Fruit fly (Drosophila melanogaster) whole organism, embryonic: ENCODE data around the gene Agpat2.

Experiments
- Asciz ChIP-seq: fragments of 200-800 bp; sonication (Bioruptor generic); optimal IDR thresholded peaks from 2 replicates; lab custom pipeline; 2017; ENCODE audit warnings: missing biosample characterization, mild to moderate bottlenecking, missing genetic modification characterization, missing genetic modification reagents
- Atf-2 ChIP-seq: fragments of 200-800 bp; sonication (Bioruptor generic); optimal IDR thresholded peaks from 2 replicates; lab custom pipeline; 2016; ENCODE audit warnings: missing biosample characterization, missing genetic modification characterization
- Blimp-1 ChIP-seq: fragments of 200-800 bp; sonication (Bioruptor generic); optimal IDR thresholded peaks from 3 replicates; lab custom pipeline; 2018; ENCODE audit warnings: missing biosample characterization, missing genetic modification characterization, mild to moderate bottlenecking, moderate library complexity, missing genetic modification reagents
- Bteb2 ChIP-seq: fragments of 200-800 bp; sonication (Bioruptor generic); optimal IDR thresholded peaks from 2 replicates; lab custom pipeline; 2016; ENCODE audit warnings: missing biosample characterization, missing genetic modification characterization
- CG13624 ChIP-seq: fragments of 200-800 bp; sonication (Bioruptor generic); optimal IDR thresholded peaks from 2 replicates; lab custom pipeline; 2016; ENCODE audit warnings: missing biosample characterization, missing genetic modification characterization
- CG13894 ChIP-seq: fragments of 200-800 bp; sonication (Bioruptor generic); optimal IDR thresholded peaks from 3 replicates; lab custom pipeline; 2018; ENCODE audit warnings: missing biosample characterization, mild to moderate bottlenecking, missing genetic modification characterization, moderate library complexity
- CG14441 ChIP-seq: fragments of 200-800 bp; sonication (Bioruptor generic); IDR thresholded peaks from 2 replicates; pipeline ENCODE4 v1.3.6; 2022; ENCODE audit warnings: missing biosample characterization, missing genetic modification characterization
- CG1529 ChIP-seq: fragments of 200-800 bp; sonication (Bioruptor generic); optimal IDR thresholded peaks from 3 replicates; lab custom pipeline; 2018; ENCODE audit warnings: missing biosample characterization, missing genetic modification characterization
- CG15514 ChIP-seq: fragments of 200-800 bp; sonication (Bioruptor generic); optimal IDR thresholded peaks from 3 replicates; lab custom pipeline; 2017; ENCODE audit warnings: missing biosample characterization, missing genetic modification characterization, mild to moderate bottlenecking, moderate library complexity, missing genetic modification reagents
- CG1602 ChIP-seq: fragments of 200-800 bp; sonication (Bioruptor generic); optimal IDR thresholded peaks from 3 replicates; lab custom pipeline; 2016; ENCODE audit warnings: missing biosample characterization, missing genetic modification characterization
- CG17186 ChIP-seq: fragments of 200-800 bp; sonication (Bioruptor generic); optimal IDR thresholded peaks from 3 replicates; lab custom pipeline; 2017; ENCODE audit warnings: missing biosample characterization, missing genetic modification reagents, missing genetic modification characterization
- CG1832 ChIP-seq: fragments of 200-800 bp; sonication (Bioruptor generic); optimal IDR thresholded peaks from 2 replicates; lab custom pipeline; 2017; ENCODE audit warnings: missing biosample characterization, mild to moderate bottlenecking, missing genetic modification characterization, inconsistent platforms
- CG2712 ChIP-seq: fragments of 200-800 bp; optimal IDR thresholded peaks from 3 replicates; lab custom pipeline; 2019; ENCODE audit warnings: missing biosample characterization, mild to moderate bottlenecking, missing genetic modification characterization, moderate library complexity
- CG42726 ChIP-seq: fragments of 200-800 bp; sonication (Bioruptor generic); IDR thresholded peaks from 2 replicates; pipeline ENCODE4 v1.3.6; 2022; ENCODE audit warnings: missing biosample characterization, missing genetic modification characterization; ENCODE audit not compliant: partially characterized antibody
- CG4424 ChIP-seq: fragments of 200-800 bp; sonication (Bioruptor generic); optimal IDR thresholded peaks from 3 replicates; lab custom pipeline; 2016; ENCODE audit warnings: missing biosample characterization, missing genetic modification characterization
- CG7271 ChIP-seq: fragments of 200-800 bp; sonication (Bioruptor generic); optimal IDR thresholded peaks from 2 replicates; lab custom pipeline; 2018; ENCODE audit warnings: missing biosample characterization, mild to moderate bottlenecking, missing genetic modification characterization, moderate library complexity
- CG7786 ChIP-seq: fragments of 200-800 bp; sonication (Bioruptor generic); optimal IDR thresholded peaks from 2 replicates; lab custom pipeline; 2016; ENCODE audit warnings: missing biosample characterization, missing genetic modification characterization
- CG8924 ChIP-seq: fragments of 200-800 bp; optimal IDR thresholded peaks from 3 replicates; lab custom pipeline; 2019; ENCODE audit warnings: missing biosample characterization, mild to moderate bottlenecking, missing genetic modification characterization, moderate library complexity
- CG9727 ChIP-seq: fragments of 200-800 bp; sonication (Bioruptor generic); optimal IDR thresholded peaks from 3 replicates; lab custom pipeline; 2017; ENCODE audit warnings: missing biosample characterization, mild to moderate bottlenecking, missing genetic modification characterization
- CTCF ChIP-seq: fragments of 200-800 bp; sonication (Bioruptor generic); optimal IDR thresholded peaks from 2 replicates; lab custom pipeline; 2017; ENCODE audit warnings: missing biosample characterization, mild to moderate bottlenecking, missing genetic modification characterization, moderate library complexity
- D19B ChIP-seq: fragments of 200-800 bp; sonication (Bioruptor generic); optimal IDR thresholded peaks from 2 replicates; lab custom pipeline; 2017; ENCODE audit warnings: missing biosample characterization, mild to moderate bottlenecking, missing genetic modification characterization
- Deaf1 ChIP-seq: fragments of 200-800 bp; optimal IDR thresholded peaks from 3 replicates; lab custom pipeline; 2019; ENCODE audit warnings: missing biosample characterization, mild to moderate bottlenecking, missing genetic modification characterization, moderate library complexity
- Dll ChIP-seq: fragments of 200-800 bp; sonication (Bioruptor generic); IDR thresholded peaks from 4 replicates; pipeline ENCODE4 v1.3.6; 2022; ENCODE audit warnings: missing biosample characterization, missing genetic modification characterization; ENCODE audit not compliant: partially characterized antibody
- Drgx ChIP-seq: fragments of 200-800 bp; sonication (Bioruptor generic); IDR thresholded peaks from 2 replicates; pipeline ENCODE4 v1.3.6; 2022; ENCODE audit warnings: missing biosample characterization, missing genetic modification characterization
- E2f2 ChIP-seq: fragments of 200-800 bp; sonication (Bioruptor generic); IDR thresholded peaks from 2 replicates; pipeline ENCODE4 v1.3.6; 2022; ENCODE audit warnings: missing biosample characterization, missing genetic modification characterization
- Elba2 ChIP-seq: fragments of 200-800 bp; sonication (Bioruptor generic); optimal IDR thresholded peaks from 3 replicates; lab custom pipeline; 2016; ENCODE audit warnings: missing biosample characterization, missing genetic modification characterization
- Ets65A ChIP-seq: fragments of 200-800 bp; sonication (Bioruptor generic); peaks from one replicate; lab custom pipeline; 2016; ENCODE audit warnings: missing biosample characterization, missing genetic modification characterization
- Max ChIP-seq: fragments of 200-800 bp; sonication (Bioruptor generic); optimal IDR thresholded peaks from 2 replicates; lab custom pipeline; 2016; ENCODE audit warnings: missing biosample characterization, mild to moderate bottlenecking, missing genetic modification characterization
- NC2β ChIP-seq: fragments of 200-800 bp; sonication (Bioruptor generic); optimal IDR thresholded peaks from 2 replicates; lab custom pipeline; 2016; ENCODE audit warnings: missing biosample characterization, missing genetic modification characterization
- Rx ChIP-seq: fragments of 200-800 bp; sonication (Bioruptor generic); IDR thresholded peaks from 2 replicates; pipeline ENCODE4 v1.3.6; 2022; ENCODE audit warnings: missing biosample characterization, missing genetic modification characterization
- Sox100B ChIP-seq: fragments of 200-800 bp; sonication (Bioruptor generic); optimal IDR thresholded peaks from 3 replicates; lab custom pipeline; 2018; ENCODE audit warnings: missing biosample characterization, mild to moderate bottlenecking, missing genetic modification characterization
- TFAM ChIP-seq: fragments of 200-800 bp; sonication (Bioruptor generic); optimal IDR thresholded peaks from 2 replicates; lab custom pipeline; 2017; ENCODE audit warnings: missing biosample characterization, missing genetic modification characterization, inconsistent platforms
- Trl ChIP-seq, 3 experiments: fragments of >200 bp in 2 of 3; fragments of 200-800 bp in 1 of 3; sonication (Bioruptor generic) in 1 of 3; optimal IDR thresholded peaks; 2 replicates in 1 of 3; 3 replicates in 2 of 3; lab custom pipeline; 2016 to 2017; ENCODE audit warnings: missing biosample characterization in 1 of 3, missing genetic modification characterization in 1 of 3
- Xbp1 ChIP-seq: fragments of 200-800 bp; sonication (Bioruptor generic); optimal IDR thresholded peaks from 3 replicates; lab custom pipeline; 2016; ENCODE audit warnings: missing biosample characterization, mild to moderate bottlenecking, missing genetic modification characterization
- dmrt11E ChIP-seq: fragments of 200-800 bp; sonication (Bioruptor generic); optimal IDR thresholded peaks from 3 replicates; lab custom pipeline; 2018; ENCODE audit warnings: missing biosample characterization, mild to moderate bottlenecking, missing genetic modification characterization, moderate library complexity
- ems ChIP-seq: fragments of 200-800 bp; sonication (Bioruptor generic); optimal IDR thresholded peaks from 3 replicates; lab custom pipeline; 2016; ENCODE audit warnings: missing biosample characterization, missing genetic modification characterization
- fd96Cb ChIP-seq: fragments of 200-800 bp; sonication (Bioruptor generic); optimal IDR thresholded peaks from 2 replicates; lab custom pipeline; 2018; ENCODE audit warnings: missing biosample characterization, mild to moderate bottlenecking, missing genetic modification characterization, moderate library complexity
- ftz-f1 ChIP-seq: fragments of 200-800 bp; sonication (Bioruptor generic); optimal IDR thresholded peaks from 2 replicates; lab custom pipeline; 2016; ENCODE audit warnings: missing biosample characterization, missing genetic modification characterization
- gfzf ChIP-seq: fragments of 200-800 bp; sonication (Bioruptor generic); optimal IDR thresholded peaks from 2 replicates; lab custom pipeline; 2016; ENCODE audit warnings: missing biosample characterization, mild to moderate bottlenecking, missing genetic modification characterization, moderate library complexity
- jigr1 ChIP-seq: fragments of 200-800 bp; sonication (Bioruptor generic); IDR thresholded peaks from 3 replicates; pipeline ENCODE4 v1.3.6; 2022; ENCODE audit warnings: missing biosample characterization, missing genetic modification characterization
- klu ChIP-seq: fragments of 200-800 bp; sonication (Bioruptor generic); IDR thresholded peaks from 2 replicates; pipeline ENCODE4 v1.3.6; 2022; ENCODE audit warnings: missing biosample characterization, missing genetic modification characterization
- onecut ChIP-seq: fragments of 200-800 bp; sonication (Bioruptor generic); IDR thresholded peaks from 2 replicates; pipeline ENCODE4 v1.3.6; 2022; ENCODE audit warnings: missing biosample characterization, missing genetic modification characterization
- pho ChIP-seq: fragments of 200-800 bp; sonication (Bioruptor generic); optimal IDR thresholded peaks from 2 replicates; lab custom pipeline; 2016; ENCODE audit warnings: missing biosample characterization, missing genetic modification characterization
- sna ChIP-seq: fragments of 200-800 bp; sonication (Bioruptor generic); IDR thresholded peaks from 2 replicates; pipeline ENCODE4 v1.3.6; 2022; ENCODE audit warnings: missing biosample characterization, missing genetic modification characterization; ENCODE audit not compliant: partially characterized antibody
- twi ChIP-seq: fragments of 200-800 bp; optimal IDR thresholded peaks from 2 replicates; lab custom pipeline; 2019; ENCODE audit warnings: missing biosample characterization, mild to moderate bottlenecking, missing genetic modification characterization, moderate library complexity
- tx ChIP-seq: fragments of 200-800 bp; sonication (Bioruptor generic); optimal IDR thresholded peaks from 2 replicates; lab custom pipeline; 2016; ENCODE audit warnings: missing biosample characterization, missing genetic modification characterization
- wdn ChIP-seq: fragments of 200-800 bp; sonication (Bioruptor generic); IDR thresholded peaks from 2 replicates; pipeline ENCODE4 v1.3.6; 2022; ENCODE audit warnings: missing biosample characterization, missing genetic modification characterization
- wor ChIP-seq: fragments of 200-800 bp; sonication (Bioruptor generic); IDR thresholded peaks from 2 replicates; pipeline ENCODE4 v1.3.6; 2022; ENCODE audit warnings: missing biosample characterization, missing genetic modification characterization

Gene Agpat2

dm6 chr2L:8463144-8464106, at the start of gene Agpat2 (continued):
- TF ChIP-seq E2f2 (GFP tag; lab: Robert Waterston, UW) (peak; percentile 31; the same call in 1 of the 2 replicates), CG15514 (GFP tag; lab: Kevin White, UChicago) (peak; percentile 67), CG17186 (GFP tag; lab: Kevin White, UChicago) (peak; percentile 30), CTCF (GFP tag; lab: Kevin White, UChicago) (peak; percentile 15), Sox100B (GFP tag; lab: Kevin White, UChicago) (peak; percentile 75), CG1832 (no peak), twi (peak; percentile 51), Deaf1 (tag; lab: Kevin White, UChicago) (peak; percentile 42), CG9727 (GFP tag; lab: Kevin White, UChicago) (peak; percentile 83), NC2β (GFP tag; lab: Kevin White, UChicago) (peak; percentile 82), Ets65A (GFP tag; lab: Kevin White, UChicago) (peak; percentile 96), CG7271 (peak; percentile 43), Trl (optimal IDR thresholded peaks at IDR 0.05; lab: Kevin White, UChicago) (no peak), Trl (GFP tag; optimal IDR thresholded peaks at IDR 0.05; lab: Kevin White, UChicago) (peak; percentile 78), CG7786 (GFP tag; lab: Kevin White, UChicago) (peak; percentile 80), dmrt11E (tag; lab: Kevin White, UChicago) (peak; percentile 82), Asciz (GFP tag; lab: Kevin White, UChicago) (peak; percentile 80), Max (peak; percentile 79), pho (peak; percentile 65), Xbp1 (peak; percentile 89), ftz-f1 (GFP tag; lab: Kevin White, UChicago) (no peak), CG8924 (tag; lab: Kevin White, UChicago) (peak; percentile 84), wor (peak; percentile 68), CG1529 (GFP tag; lab: Kevin White, UChicago) (peak; percentile 80), CG13894 (peak; percentile 78), sna (GFP tag; lab: Robert Waterston, UW) (no peak), CG4424 (peak; percentile 86), CG1602 (peak; percentile 71), Drgx (GFP tag; lab: Robert Waterston, UW) (no peak), Bteb2 (peak; percentile 71), wdn (peak; percentile 39; the same call in 1 of the 2 replicates), CG42726 (GFP tag; lab: Robert Waterston, UW) (no peak), Dll (no peak), gfzf (GFP tag; lab: Kevin White, UChicago) (no peak), Elba2 (GFP tag; lab: Kevin White, UChicago) (no peak), klu (no peak; the same call in 1 of the 2 replicates), CG14441 (GFP tag; lab: Robert Waterston, UW) (peak; percentile 68), D19B (GFP tag; lab: Kevin White, UChicago) (peak; percentile 66), Blimp-1 (GFP tag; lab: Kevin White, UChicago) (peak; percentile 86), onecut (GFP tag; lab: Robert Waterston, UW) (peak; percentile 72), CG13624 (GFP tag; lab: Kevin White, UChicago) (peak; percentile 82), CG2712 (tag; lab: Kevin White, UChicago) (peak; percentile 88), fd96Cb (tag; lab: Kevin White, UChicago) (peak; percentile 86), ems (GFP tag; lab: Kevin White, UChicago) (peak; percentile 82), tx (GFP tag; lab: Kevin White, UChicago) (peak; percentile 75), Rx (GFP tag; lab: Robert Waterston, UW) (peak; percentile 46; the same call in 1 of the 2 replicates), Atf-2 (peak; percentile 81), jigr1 (0 out of 3 replicates have a peak, but pooled peaks have one; percentile 30), TFAM (peak; percentile 19)
